Worm (Caenorhabditis elegans) whole organism, early embryonic: ENCODE results near the gene taf-9.

Experiments
- B0310.2 ChIP-seq: sonication (generic microtip); optimal IDR thresholded peaks from 2 replicates; lab custom pipeline; 2016; ENCODE audit warnings: mild to moderate bottlenecking, missing genetic modification characterization, missing compliant biosample characterization
- F13C5.2 ChIP-seq: sonication (generic microtip); optimal IDR thresholded peaks from 2 replicates; lab custom pipeline; 2017; ENCODE audit warnings: mild to moderate bottlenecking, missing genetic modification characterization, inconsistent platforms, missing compliant biosample characterization
- aly-1 ChIP-seq: sonication (generic microtip); optimal IDR thresholded peaks from 2 replicates; lab custom pipeline; 2016; ENCODE audit warnings: missing genetic modification characterization, missing compliant biosample characterization
- ama-1 ChIP-seq: fragments of 150-350 bp; optimal IDR thresholded peaks from 2 replicates; lab custom pipeline; 2014
- ceh-13 ChIP-seq: fragments of 200-800 bp; sonication (Bioruptor generic); optimal IDR thresholded peaks from 2 replicates; lab custom pipeline; 2018; ENCODE audit warnings: mild to moderate bottlenecking, missing genetic modification characterization, missing compliant biosample characterization
- ets-7 ChIP-seq: sonication (generic microtip); optimal IDR thresholded peaks from 2 replicates; lab custom pipeline; 2016; ENCODE audit warnings: missing genotype, missing genetic modification characterization, missing compliant biosample characterization
- flt-1 ChIP-seq: fragments of 200-800 bp; sonication (Bioruptor generic); IDR thresholded peaks from 2 replicates; pipeline ENCODE4 v1.3.6; 2022; ENCODE audit warnings: missing genetic modification characterization, missing compliant biosample characterization
- hmbx-1 ChIP-seq: sonication (generic microtip); optimal IDR thresholded peaks from 2 replicates; lab custom pipeline; 2016; ENCODE audit warnings: mild to moderate bottlenecking, missing genetic modification characterization, missing compliant biosample characterization
- hnd-1 ChIP-seq: sonication (generic microtip); optimal IDR thresholded peaks from 2 replicates; lab custom pipeline; 2016; ENCODE audit warnings: missing genetic modification characterization, missing compliant biosample characterization
- pes-1 ChIP-seq: fragments of 200-800 bp; sonication (Bioruptor generic); IDR thresholded peaks from 2 replicates; pipeline ENCODE4 v1.3.6; 2022; ENCODE audit warnings: missing genetic modification reagents, missing genetic modification characterization, missing compliant biosample characterization
- scrt-1 ChIP-seq: fragments of 200-800 bp; sonication (Bioruptor generic); IDR thresholded peaks from 2 replicates; pipeline ENCODE4 v1.3.6; 2022; ENCODE audit warnings: missing genetic modification characterization, missing compliant biosample characterization
- sea-1 ChIP-seq: fragments of 200-800 bp; sonication (Bioruptor generic); conservative IDR thresholded peaks from 2 replicates; pipeline ENCODE4 v1.3.6; 2022; ENCODE audit warnings: missing genetic modification characterization, missing compliant biosample characterization
- tbx-11 ChIP-seq: fragments of 200-800 bp; sonication (Bioruptor generic); IDR thresholded peaks from 2 replicates; pipeline ENCODE4 v1.3.6; 2022; ENCODE audit warnings: missing genetic modification characterization, missing compliant biosample characterization
- tbx-37 ChIP-seq: fragments of 200-800 bp; sonication (Bioruptor generic); conservative IDR thresholded peaks from 2 replicates; pipeline ENCODE4 v1.3.6; 2022; ENCODE audit warnings: missing genetic modification reagents, missing genetic modification characterization, missing compliant biosample characterization

DNA sequence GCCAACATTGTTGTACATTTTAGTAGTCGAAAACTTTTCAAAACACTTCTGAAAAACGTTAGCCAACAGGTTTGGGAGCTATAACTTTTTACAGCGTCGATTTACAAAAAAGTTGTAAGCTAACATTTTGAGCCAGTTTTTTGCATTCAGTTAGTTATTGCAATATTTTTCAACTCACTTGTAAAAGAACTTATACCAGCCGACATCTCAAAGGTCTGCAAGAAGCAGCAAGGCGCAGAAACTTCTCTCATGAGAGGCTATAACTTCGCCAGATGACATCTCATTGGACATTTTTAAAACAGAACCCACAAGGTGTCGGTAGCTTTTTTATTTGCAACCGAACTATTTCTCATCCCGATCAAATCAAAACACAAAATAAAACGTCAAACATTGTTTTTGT lies 45.4 kb downstream of the taf-9 start:
- TF ChIP-seq hnd-1 (tag; lab: Kevin White, UChicago) (no peak), F13C5.2 (tag; lab: Kevin White, UChicago) (no peak), ets-7 (tag; lab: Kevin White, UChicago) (no peak), sea-1 (GFP tag; lab: Robert Waterston, UW) (no peak), ama-1 (lab: Kevin White, UChicago) (no peak), aly-1 (no peak), scrt-1 (GFP tag; lab: Robert Waterston, UW) (no peak), ceh-13 (GFP tag; lab: Kevin White, UChicago) (no peak), B0310.2 (no peak), hmbx-1 (tag; lab: Kevin White, UChicago) (no peak), tbx-37 (no peak), flt-1 (GFP tag; lab: Robert Waterston, UW) (no peak), pes-1 (GFP tag; lab: Robert Waterston, UW) (no peak), tbx-11 (GFP tag; lab: Robert Waterston, UW) (no peak)
